Worm (Caenorhabditis elegans) whole organism, young adult: Measurements from ENCODE around the gene C01F1.6.

Source experiments
- B0261.1 ChIP-seq: sonication (generic microtip); optimal IDR thresholded peaks from 2 replicates; lab custom pipeline; 2016; ENCODE audit warnings: mild to moderate bottlenecking, missing genetic modification characterization, moderate library complexity, missing compliant biosample characterization
- C06A6.2 ChIP-seq: fragments of 200-800 bp; sonication (Bioruptor generic); conservative IDR thresholded peaks from 2 replicates; pipeline ENCODE4 v1.3.6; 2022; ENCODE audit warnings: missing genetic modification characterization, missing compliant biosample characterization
- F22D6.2 ChIP-seq: sonication (generic microtip); optimal IDR thresholded peaks from 2 replicates; lab custom pipeline; 2016; ENCODE audit warnings: mild to moderate bottlenecking, missing genetic modification characterization, missing compliant biosample characterization
- F33H1.4 ChIP-seq: fragments of 200-800 bp; sonication (Bioruptor generic); IDR thresholded peaks from 2 replicates; pipeline ENCODE4 v1.3.6; 2022; ENCODE audit warnings: missing genetic modification reagents, missing genetic modification characterization, missing compliant biosample characterization
- F39B2.1 ChIP-seq: fragments of 200-800 bp; sonication (Bioruptor generic); IDR thresholded peaks from 2 replicates; pipeline ENCODE4 v1.3.6; 2022; ENCODE audit warnings: missing genetic modification reagents, missing genetic modification characterization, missing compliant biosample characterization
- F57C9.4 ChIP-seq: sonication (generic microtip); optimal IDR thresholded peaks from 2 replicates; lab custom pipeline; 2017; ENCODE audit warnings: mild to moderate bottlenecking, missing genetic modification characterization, missing compliant biosample characterization
- Y67H2A.10 ChIP-seq: fragments of 200-800 bp; sonication (Bioruptor generic); conservative IDR thresholded peaks from 2 replicates; pipeline ENCODE4 v1.3.6; 2022; ENCODE audit warnings: missing genetic modification reagents, missing genetic modification characterization, missing compliant biosample characterization
- akir-1 ChIP-seq: fragments of 200-800 bp; sonication (Bioruptor generic); optimal IDR thresholded peaks from 2 replicates; lab custom pipeline; 2018; ENCODE audit warnings: mild to moderate bottlenecking, missing genetic modification characterization, moderate library complexity, missing compliant biosample characterization
- aptf-2 ChIP-seq: fragments of 200-800 bp; sonication (Bioruptor generic); conservative IDR thresholded peaks from 2 replicates; pipeline ENCODE4 v1.3.6; 2022; ENCODE audit warnings: missing genetic modification reagents, missing genetic modification characterization, missing compliant biosample characterization
- attf-3 ChIP-seq: fragments of 200-800 bp; sonication (Bioruptor generic); conservative IDR thresholded peaks from 2 replicates; pipeline ENCODE4 v1.3.6; 2022; ENCODE audit warnings: missing genetic modification reagents, missing genetic modification characterization, missing compliant biosample characterization
- ceh-79 ChIP-seq: sonication (generic microtip); optimal IDR thresholded peaks from 2 replicates; lab custom pipeline; 2017; ENCODE audit warnings: mild to moderate bottlenecking, missing genetic modification characterization, missing compliant biosample characterization
- him-1 ChIP-seq: sonication (generic microtip); optimal IDR thresholded peaks from 2 replicates; lab custom pipeline; 2016; ENCODE audit warnings: missing genotype, missing genetic modification reagents, missing genetic modification characterization, missing compliant biosample characterization
- hmg-20 ChIP-seq: fragments of 200-800 bp; sonication (Bioruptor generic); IDR thresholded peaks from 2 replicates; pipeline ENCODE4 v1.3.6; 2022; ENCODE audit warnings: missing genetic modification reagents, missing genetic modification characterization, missing compliant biosample characterization
- lin-35 ChIP-seq, 3 experiments: fragments of 150-350 bp in 2 of 3; sonication (generic microtip) in 1 of 3; optimal IDR thresholded peaks; 2 replicates each; lab custom pipeline; 2014 to 2018; ENCODE audit warnings: missing biosample characterization in 3 of 3, missing genetic modification characterization in 3 of 3, missing genetic modification reagents in 3 of 3
- lir-1 ChIP-seq: fragments of 200-800 bp; sonication (Bioruptor generic); conservative IDR thresholded peaks from 2 replicates; pipeline ENCODE4 v1.3.6; 2022; ENCODE audit warnings: missing genetic modification reagents, missing genetic modification characterization, missing compliant biosample characterization
- mxl-1 ChIP-seq: sonication (generic microtip); optimal IDR thresholded peaks from 2 replicates; lab custom pipeline; 2016; ENCODE audit warnings: missing genetic modification characterization, missing compliant biosample characterization
- nfya-1 ChIP-seq: sonication (generic microtip); optimal IDR thresholded peaks from 2 replicates; lab custom pipeline; 2017; ENCODE audit warnings: antibody characterized with exemption, missing compliant biosample characterization, missing genetic modification characterization, borderline replicate concordance; ENCODE audit not compliant: insufficient read depth
- nfya-2 ChIP-seq: fragments of 200-800 bp; sonication (Bioruptor generic); IDR thresholded peaks from 2 replicates; pipeline ENCODE4 v1.3.6; 2022; ENCODE audit warnings: missing genetic modification reagents, missing genetic modification characterization, missing compliant biosample characterization
- nhr-179 ChIP-seq: sonication (generic microtip); optimal IDR thresholded peaks from 2 replicates; lab custom pipeline; 2016; ENCODE audit warnings: mild to moderate bottlenecking, missing genetic modification characterization, missing compliant biosample characterization
- nhr-80 ChIP-seq: sonication (generic microtip); optimal IDR thresholded peaks from 2 replicates; lab custom pipeline; 2016; ENCODE audit warnings: missing genetic modification characterization, missing compliant biosample characterization
- rcor-1 ChIP-seq: fragments of 200-800 bp; sonication (Bioruptor generic); IDR thresholded peaks from 2 replicates; pipeline ENCODE4 v1.3.6; 2022; ENCODE audit warnings: missing genetic modification reagents, missing genetic modification characterization, missing compliant biosample characterization
- sdz-38 ChIP-seq: sonication (generic microtip); optimal IDR thresholded peaks from 2 replicates; lab custom pipeline; 2016; ENCODE audit warnings: missing genotype, missing genetic modification characterization, missing compliant biosample characterization
- snpc-1.3 ChIP-seq: sonication (generic microtip); optimal IDR thresholded peaks from 2 replicates; lab custom pipeline; 2017; ENCODE audit warnings: missing genetic modification characterization, mild to moderate bottlenecking, missing compliant biosample characterization, antibody characterized with exemption, moderate library complexity, missing genotype, missing genetic modification reagents; ENCODE audit not compliant: insufficient read depth
- snpc-3.4 ChIP-seq: sonication (generic microtip); optimal IDR thresholded peaks from 2 replicates; lab custom pipeline; 2017; ENCODE audit warnings: missing genetic modification characterization, mild to moderate bottlenecking, missing compliant biosample characterization, antibody characterized with exemption, moderate library complexity, missing genotype, missing genetic modification reagents
- snpc-4 ChIP-seq, 5 experiments: fragments of 150-350 bp in 1 of 5; sonication (generic microtip) in 4 of 5; optimal IDR thresholded peaks; 2 replicates each; lab custom pipeline; 2014 to 2018; ENCODE audit warnings: missing genetic modification characterization in 5 of 5, missing biosample characterization in 3 of 5, antibody characterized with exemption in 2 of 5, mild to moderate bottlenecking in 2 of 5, missing compliant biosample characterization in 2 of 5, missing genotype in 2 of 5, moderate library complexity in 2 of 5, missing genetic modification reagents in 1 of 5
- unc-62 ChIP-seq: fragments of 150-350 bp; optimal IDR thresholded peaks from 2 replicates; lab custom pipeline; 2014; ENCODE audit warnings: missing biosample characterization, missing genetic modification reagents, missing genetic modification characterization
- ztf-26 ChIP-seq: sonication (generic microtip); optimal IDR thresholded peaks from 2 replicates; lab custom pipeline; 2017; ENCODE audit warnings: missing genetic modification characterization, missing compliant biosample characterization
- ztf-28 ChIP-seq: fragments of 200-800 bp; sonication (Bioruptor generic); IDR thresholded peaks from 2 replicates; pipeline ENCODE4 v1.3.6; 2022; ENCODE audit warnings: missing genetic modification reagents, missing genetic modification characterization, missing compliant biosample characterization

The C01F1.6 gene

ce11 chrII:4275637-4276252, 12.3 kb downstream of the C01F1.6 start, which contains the start of gene npr-42:
Gene npr-42 (plus strand): TSS chrII:4276202.
- TF ChIP-seq hmg-20 (GFP tag; lab: Robert Waterston, UW) (no peak), B0261.1 (tag; lab: Kevin White, UChicago) (no peak), nfya-1 (tag; lab: Kevin White, UChicago) (no peak), F39B2.1 (GFP tag; lab: Robert Waterston, UW) (no peak), mxl-1 (tag; lab: Kevin White, UChicago) (no peak)

- TF ChIP-seq attf-3 (GFP tag; lab: Robert Waterston, UW) = no peak
- no peak for TF ChIP-seq F57C9.4
- no peak for TF ChIP-seq him-1 (tag; lab: Kevin White, UChicago)
- TF ChIP-seq snpc-1.3 = no peak
- no peak for TF ChIP-seq nhr-179 (tag; lab: Kevin White, UChicago)
- TF ChIP-seq ztf-28 (GFP tag; lab: Robert Waterston, UW) = no peak
- no peak for TF ChIP-seq Y67H2A.10 (GFP tag; lab: Robert Waterston, UW)
- no peak for TF ChIP-seq ztf-26
- TF ChIP-seq ceh-79 (tag; lab: Kevin White, UChicago) = no peak
- TF ChIP-seq aptf-2 (GFP tag; lab: Robert Waterston, UW) = no peak
- no peak for TF ChIP-seq sdz-38
Observed at ce11 chrII:4267711-4268110, 20.3 kb downstream of the C01F1.6 start.

DNA sequence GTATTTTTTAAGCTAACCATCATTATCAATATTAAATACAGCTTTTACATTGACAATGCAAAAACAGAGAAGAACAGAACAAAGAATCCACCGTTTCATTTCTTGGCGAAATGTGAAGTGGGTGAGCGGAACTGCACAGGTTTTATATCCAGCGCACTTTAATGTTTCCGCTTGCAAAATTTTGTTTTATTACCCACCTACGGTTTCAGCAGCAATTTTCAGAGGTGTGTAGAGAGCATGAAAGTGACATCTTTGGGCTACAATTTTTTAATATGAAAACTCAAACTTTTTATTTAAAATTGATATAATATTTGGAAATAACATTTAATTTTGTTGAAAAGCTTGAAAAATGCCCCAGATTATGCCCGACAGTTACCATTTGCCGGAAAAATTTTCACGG, 29.3 kb downstream of the C01F1.6 start, which contains the start of gene clec-135:
clec-135 (minus strand) TSS at position 101 of the 400 bp plus-strand sequence.
- no peak for TF ChIP-seq lin-35 (GFP tag; optimal IDR thresholded peaks at IDR 0.05; lab: Kevin White, UChicago)
- TF ChIP-seq snpc-3.4 = no peak
- TF ChIP-seq nhr-80 (tag; lab: Kevin White, UChicago) = no peak
- no peak for TF ChIP-seq C06A6.2 (GFP tag; lab: Robert Waterston, UW)
- TF ChIP-seq, all 124 proteins: peak for 0

DNA sequence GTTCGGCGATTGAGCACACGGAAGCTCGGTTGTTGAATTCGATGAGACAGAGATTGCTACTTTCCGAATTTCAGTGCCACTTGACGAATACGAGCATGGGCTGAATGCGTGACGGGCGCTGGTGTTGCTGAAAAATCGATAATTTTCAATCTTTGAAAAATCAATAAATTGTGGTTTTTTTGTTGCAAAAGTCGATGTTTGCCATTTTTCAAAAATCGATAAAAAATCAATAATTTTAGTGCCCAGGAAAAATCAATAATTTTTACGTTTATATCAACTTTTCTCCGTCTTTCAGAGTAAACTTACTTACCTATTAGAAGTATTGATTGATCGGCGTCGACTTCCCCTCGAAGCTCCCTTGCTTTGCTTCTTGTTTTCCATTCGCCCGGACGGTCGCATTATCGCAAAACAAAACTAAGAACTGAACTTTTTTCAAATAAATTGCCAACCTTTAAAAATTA, 31.4 kb downstream of the C01F1.6 start, which contains the start of gene C16A11.7:
C16A11.7 (minus strand) TSS at position 411 of the 461 bp plus-strand sequence.
- no peak for TF ChIP-seq akir-1 (GFP tag; lab: Kevin White, UChicago)
- TF ChIP-seq, all 124 proteins: peak for 0

DNA sequence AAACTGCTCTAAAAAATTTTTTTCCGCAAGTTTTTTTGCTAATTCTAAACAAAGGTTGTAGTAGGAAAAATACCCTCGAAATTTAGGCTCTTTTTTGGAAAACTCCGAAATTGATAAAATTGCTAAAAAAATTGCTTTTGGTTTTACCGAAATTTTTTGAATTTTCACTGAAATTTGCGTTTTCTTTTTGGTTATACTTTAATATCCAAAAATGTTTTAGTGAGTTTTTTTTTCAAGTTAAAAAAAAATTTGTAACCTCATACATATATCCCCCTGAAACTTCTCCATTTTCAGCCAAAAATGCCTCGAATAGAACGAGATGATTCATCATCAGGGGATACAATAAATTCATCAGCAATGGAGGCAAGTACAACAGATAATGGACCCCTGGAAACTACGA, 41.1 kb downstream of the C01F1.6 start, which contains the start of gene gpa-11:
gpa-11 (plus strand) TSS at position 301 of the 400 bp plus-strand sequence.
- TF ChIP-seq rcor-1 (GFP tag; lab: Robert Waterston, UW) (no peak), F22D6.2 (no peak), lin-35 (GFP tag; optimal IDR thresholded peaks at IDR 0.05; lab: Kevin White, UChicago) (no peak), lir-1 (GFP tag; lab: Robert Waterston, UW) (no peak), F33H1.4 (GFP tag; lab: Robert Waterston, UW) (no peak), hmg-20 (GFP tag; lab: Robert Waterston, UW) (no peak), akir-1 (GFP tag; lab: Kevin White, UChicago) (no peak), snpc-4 (GFP tag; optimal IDR thresholded peaks at IDR 0.05; lab: Kevin White, UChicago) (no peak), snpc-4 (tag; optimal IDR thresholded peaks at IDR 0.05; lab: Kevin White, UChicago) (no peak), nfya-2 (GFP tag; lab: Robert Waterston, UW) (no peak), unc-62 (GFP tag; lab: Kevin White, UChicago) (no peak)
